Worm (Caenorhabditis elegans): Measurements from ENCODE around the gene E02H1.1.

Gene E02H1.1

DNA sequence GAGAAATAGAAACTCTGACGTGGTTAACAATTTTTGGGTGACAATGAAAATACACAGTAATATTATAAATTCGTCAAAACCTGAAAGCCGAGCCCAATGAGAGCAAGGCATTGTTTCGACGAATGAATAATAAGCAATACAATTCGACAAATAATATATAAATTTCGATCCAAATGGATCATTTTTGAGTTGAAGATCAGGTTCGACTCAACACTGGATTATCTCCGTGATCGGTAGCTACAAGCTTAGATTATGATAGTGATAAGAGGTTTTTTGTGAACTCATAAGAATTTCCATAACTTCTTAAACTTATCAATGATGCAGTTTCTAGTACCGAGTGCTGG lies 26.9 kb upstream of the E02H1.1 start:
- no peak for TF ChIP-seq dpl-1 (GFP tag; optimal IDR thresholded peaks at IDR 0.05)
- TF ChIP-seq fkh-4 (tag; optimal IDR thresholded peaks at IDR 0.05; ENCODE audit: borderline replicate concordance) = no peak
- TF ChIP-seq sup-37 (GFP tag; optimal IDR thresholded peaks at IDR 0.05) = no peak
- TF ChIP-seq nhr-84 (tag; optimal IDR thresholded peaks at IDR 0.05) = no peak
- peak; percentile 21 for TF ChIP-seq lin-14 (GFP tag; optimal IDR thresholded peaks at IDR 0.05)
- TF ChIP-seq ceh-88 (GFP tag; IDR thresholded peaks at IDR 0.05) = no peak
- TF ChIP-seq sptf-1 (tag; optimal IDR thresholded peaks at IDR 0.05) = no peak
- no peak for TF ChIP-seq xbp-1 (tag; optimal IDR thresholded peaks at IDR 0.05)
- no peak for TF ChIP-seq pag-3 (tag; optimal IDR thresholded peaks at IDR 0.05; ENCODE audit: borderline replicate concordance, insufficient read depth)
- no peak for TF ChIP-seq irx-1 (tag; optimal IDR thresholded peaks at IDR 0.05)
- no peak for TF ChIP-seq isw-1 (GFP tag; IDR thresholded peaks at IDR 0.05)
- TF ChIP-seq mdl-1 (tag; optimal IDR thresholded peaks at IDR 0.05) = no peak
- no peak for TF ChIP-seq alr-1 (tag; optimal IDR thresholded peaks at IDR 0.05; ENCODE audit: borderline replicate concordance)
- no peak for TF ChIP-seq snpc-4 (tag; optimal IDR thresholded peaks at IDR 0.05)
- TF ChIP-seq swsn-7 (tag; optimal IDR thresholded peaks at IDR 0.05) = no peak
- no peak for TF ChIP-seq mef-2 (tag; optimal IDR thresholded peaks at IDR 0.05)
- TF ChIP-seq pax-3 (tag; optimal IDR thresholded peaks at IDR 0.05) = no peak
- no peak for TF ChIP-seq C04F5.9 (tag; optimal IDR thresholded peaks at IDR 0.05)
- peak; percentile 25 for TF ChIP-seq nhr-90 (tag; optimal IDR thresholded peaks at IDR 0.05; ENCODE audit: poor library complexity)
- no peak for TF ChIP-seq nhr-85 (tag)
- no peak for TF ChIP-seq grh-1 (GFP tag; IDR thresholded peaks at IDR 0.05)
- no peak for TF ChIP-seq C34B4.2 (tag; optimal IDR thresholded peaks at IDR 0.05)
- no peak for TF ChIP-seq nhr-237 (tag; optimal IDR thresholded peaks at IDR 0.05)
- no peak for TF ChIP-seq efl-1 (optimal IDR thresholded peaks at IDR 0.05)
- TF ChIP-seq efl-1 (GFP tag; optimal IDR thresholded peaks at IDR 0.05 in 1 of 2) = no peak
- peak; percentile 16 for TF ChIP-seq zip-4 (GFP tag; optimal IDR thresholded peaks at IDR 0.05)
- peak; percentile 19 for TF ChIP-seq snu-23 (GFP tag; optimal IDR thresholded peaks at IDR 0.05)
- no peak for TF ChIP-seq ztf-4 (tag; optimal IDR thresholded peaks at IDR 0.05)
- peak; percentile 2 for TF ChIP-seq jun-1 (tag; optimal IDR thresholded peaks at IDR 0.05)

DNA sequence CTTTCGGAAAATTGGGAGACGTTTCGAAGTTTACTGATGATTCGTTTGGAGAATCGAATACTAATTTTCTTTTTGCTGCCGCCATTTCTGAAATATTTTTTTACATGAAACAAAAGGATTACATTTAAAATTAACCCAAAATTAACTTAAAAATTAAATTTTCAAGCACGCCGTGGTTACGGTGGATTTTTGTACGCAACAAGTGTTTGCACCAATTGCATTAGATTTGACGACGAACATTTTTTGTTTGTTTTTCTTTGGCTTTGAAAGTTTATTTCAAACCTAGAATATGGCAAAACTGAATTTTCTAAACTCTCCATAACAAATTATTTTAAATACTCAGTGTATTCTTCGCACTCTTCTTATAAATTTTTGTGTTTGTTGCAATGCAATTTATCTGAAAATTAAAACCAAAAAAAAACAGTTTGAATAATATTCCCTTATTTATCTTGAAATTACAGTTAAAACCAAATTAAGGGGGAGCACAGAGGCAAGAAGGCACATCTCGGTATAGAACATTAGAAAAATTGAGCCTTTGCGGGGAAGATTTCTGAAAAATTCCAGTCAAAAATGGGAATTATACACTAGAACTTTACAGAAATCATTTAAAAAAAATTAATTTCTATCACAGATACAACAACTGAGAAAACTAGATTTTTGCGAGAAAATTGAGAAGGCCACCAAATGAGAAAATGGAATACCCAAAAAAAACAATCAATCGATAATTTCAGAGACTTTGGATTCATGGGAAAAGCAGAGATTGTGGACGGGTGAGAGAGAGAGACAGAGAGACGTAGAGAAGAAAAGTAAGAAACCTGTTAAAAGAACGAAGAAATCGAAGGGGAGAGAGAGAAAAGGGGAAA lies 26.3 kb upstream of the E02H1.1 start, which contains the start of gene hal-3:
hal-3 (minus strand) TSS at position 87 of the 863 bp plus-strand sequence.
- TF ChIP-seq lin-39 (tag; optimal IDR thresholded peaks at IDR 0.05) = no peak
- TF ChIP-seq ztf-4 (tag; optimal IDR thresholded peaks at IDR 0.05) = peak; percentile 5
- TF ChIP-seq F16B12.6 (tag; optimal IDR thresholded peaks at IDR 0.05) = no peak
- TF ChIP-seq ceh-82 (tag; optimal IDR thresholded peaks at IDR 0.05) = no peak
- TF ChIP-seq efl-1 (optimal IDR thresholded peaks at IDR 0.05) = no peak
- TF ChIP-seq efl-1 (GFP tag; optimal IDR thresholded peaks at IDR 0.05 in 1 of 2) = peak in 1 of 2 experiments; percentile 77
- TF ChIP-seq ztf-11 (tag; optimal IDR thresholded peaks at IDR 0.05) = no peak
- TF ChIP-seq hlh-4 (tag; optimal IDR thresholded peaks at IDR 0.05) = no peak
- TF ChIP-seq lsy-2 (tag; optimal IDR thresholded peaks at IDR 0.05) = peak in 1 of 2 experiments; percentile 54
- no peak for TF ChIP-seq unc-62 (GFP tag; optimal IDR thresholded peaks at IDR 0.05)
- no peak for TF ChIP-seq pag-3 (tag; optimal IDR thresholded peaks at IDR 0.05; ENCODE audit: borderline replicate concordance, insufficient read depth)
- no peak for TF ChIP-seq fkh-8 (tag; optimal IDR thresholded peaks at IDR 0.05)
- TF ChIP-seq snpc-4 (tag; optimal IDR thresholded peaks at IDR 0.05) = no peak
- TF ChIP-seq egl-13 (tag; optimal IDR thresholded peaks at IDR 0.05) = no peak
- no peak for TF ChIP-seq nhr-11 (tag; optimal IDR thresholded peaks at IDR 0.05)
- TF ChIP-seq nhr-47 (tag; optimal IDR thresholded peaks at IDR 0.05) = peak; percentile 1
- no peak for TF ChIP-seq xbp-1 (tag; optimal IDR thresholded peaks at IDR 0.05)
- no peak for TF ChIP-seq unc-86 (tag; optimal IDR thresholded peaks at IDR 0.05)
- no peak for TF ChIP-seq mab-9 (GFP tag; IDR thresholded peaks at IDR 0.05)
- no peak for TF ChIP-seq egl-27 (tag; optimal IDR thresholded peaks at IDR 0.05)
- no peak for TF ChIP-seq aha-1 (tag; optimal IDR thresholded peaks at IDR 0.05)
- no peak for TF ChIP-seq skn-1 (tag; optimal IDR thresholded peaks at IDR 0.05)
- TF ChIP-seq sox-4 (tag; optimal IDR thresholded peaks at IDR 0.05) = no peak
- TF ChIP-seq fos-1 (tag; optimal IDR thresholded peaks at IDR 0.05) = no peak
- TF ChIP-seq C16A3.4 (tag; optimal IDR thresholded peaks at IDR 0.05) = no peak
- no peak for TF ChIP-seq nhr-76 (tag; optimal IDR thresholded peaks at IDR 0.05)
- no peak for TF ChIP-seq ceh-8 (GFP tag; optimal IDR thresholded peaks at IDR 0.05)
- TF ChIP-seq mep-1 (tag; optimal IDR thresholded peaks at IDR 0.05) = no peak
- no peak for TF ChIP-seq ces-1 (GFP tag; optimal IDR thresholded peaks at IDR 0.05)

Data from whole organism, L1 larva.